Fruit fly (Drosophila melanogaster) whole organism, adult: ENCODE measurements around the gene rpk.

Experiments
- CG11617 ChIP-seq: fragments of 200-800 bp; sonication (Bioruptor generic); optimal IDR thresholded peaks from 2 replicates; lab custom pipeline; 2017; ENCODE audit warnings: mild to moderate bottlenecking, missing biosample characterization, missing genetic modification reagents, missing genetic modification characterization
- CG12768 ChIP-seq: fragments of 200-800 bp; sonication (Bioruptor generic); optimal IDR thresholded peaks from 2 replicates; lab custom pipeline; 2017; ENCODE audit warnings: missing biosample characterization, missing genetic modification characterization, mild to moderate bottlenecking, moderate library complexity, missing genetic modification reagents
- CG14711 ChIP-seq: fragments of 200-800 bp; sonication (Bioruptor generic); optimal IDR thresholded peaks from 2 replicates; lab custom pipeline; 2018; ENCODE audit warnings: missing biosample characterization, mild to moderate bottlenecking, missing genetic modification characterization, moderate library complexity
- CG1620 ChIP-seq: fragments of 200-800 bp; sonication (Bioruptor generic); optimal IDR thresholded peaks from 2 replicates; lab custom pipeline; 2016; ENCODE audit warnings: missing biosample characterization, missing genetic modification characterization
- CG33017 ChIP-seq: fragments of 200-800 bp; sonication (Bioruptor generic); optimal IDR thresholded peaks from 2 replicates; lab custom pipeline; 2018; ENCODE audit warnings: missing biosample characterization, mild to moderate bottlenecking, missing genetic modification characterization, moderate library complexity
- CG5204 ChIP-seq: fragments of 200-800 bp; sonication (Bioruptor generic); optimal IDR thresholded peaks from 2 replicates; lab custom pipeline; 2016; ENCODE audit warnings: missing biosample characterization, missing genetic modification characterization
- CG7045 ChIP-seq: fragments of 200-800 bp; sonication (Bioruptor generic); optimal IDR thresholded peaks from 2 replicates; lab custom pipeline; 2017; ENCODE audit warnings: missing biosample characterization, mild to moderate bottlenecking, missing genetic modification characterization
- CG7101 ChIP-seq: fragments of 200-800 bp; sonication (Bioruptor generic); optimal IDR thresholded peaks from 2 replicates; lab custom pipeline; 2018; ENCODE audit warnings: missing biosample characterization, mild to moderate bottlenecking, missing genetic modification characterization, moderate library complexity
- Clk ChIP-seq: fragments of 200-800 bp; sonication (Bioruptor generic); optimal IDR thresholded peaks from 2 replicates; lab custom pipeline; 2017; ENCODE audit warnings: missing biosample characterization, missing genetic modification characterization
- Crg-1 ChIP-seq: fragments of 200-800 bp; sonication (Bioruptor generic); optimal IDR thresholded peaks from 2 replicates; lab custom pipeline; 2016; ENCODE audit warnings: missing biosample characterization, missing genetic modification characterization
- Hr96 ChIP-seq: fragments of 200-800 bp; sonication (Bioruptor generic); optimal IDR thresholded peaks from 2 replicates; lab custom pipeline; 2016; ENCODE audit warnings: missing biosample characterization, missing genetic modification characterization
- Mnt ChIP-seq: fragments of 200-800 bp; sonication (Bioruptor generic); optimal IDR thresholded peaks from 2 replicates; lab custom pipeline; 2016; ENCODE audit warnings: missing biosample characterization, mild to moderate bottlenecking, missing genetic modification characterization
- bab1 ChIP-seq: fragments of 200-800 bp; sonication (Bioruptor generic); optimal IDR thresholded peaks from 3 replicates; lab custom pipeline; 2019; ENCODE audit warnings: missing biosample characterization, mild to moderate bottlenecking, missing genetic modification characterization, moderate library complexity
- cic ChIP-seq: fragments of 200-800 bp; sonication (Bioruptor generic); optimal IDR thresholded peaks from 2 replicates; lab custom pipeline; 2017; ENCODE audit warnings: missing biosample characterization, mild to moderate bottlenecking, missing genetic modification characterization, moderate library complexity
- cnc ChIP-seq, 2 experiments: fragments of >200 bp; optimal IDR thresholded peaks; 2 replicates each; lab custom pipeline; 2017
- kay ChIP-seq: fragments of 200-800 bp; sonication (Bioruptor generic); peaks from one replicate; lab custom pipeline; 2016; ENCODE audit warnings: missing biosample characterization, missing genetic modification characterization, borderline replicate concordance
- ovo ChIP-seq: fragments of 200-800 bp; sonication (Bioruptor generic); optimal IDR thresholded peaks from 2 replicates; lab custom pipeline; 2016; ENCODE audit warnings: missing biosample characterization, missing genetic modification characterization
- pad ChIP-seq: fragments of 200-800 bp; sonication (Bioruptor generic); optimal IDR thresholded peaks from 3 replicates; lab custom pipeline; 2017; ENCODE audit warnings: missing biosample characterization, missing genetic modification characterization, mild to moderate bottlenecking, moderate library complexity, missing genetic modification reagents
- tj ChIP-seq: fragments of 200-800 bp; sonication (Bioruptor generic); optimal IDR thresholded peaks from 3 replicates; lab custom pipeline; 2017; ENCODE audit warnings: missing biosample characterization, mild to moderate bottlenecking, missing genetic modification characterization, moderate library complexity
- toe ChIP-seq: fragments of 200-800 bp; sonication (Bioruptor generic); optimal IDR thresholded peaks from 2 replicates; lab custom pipeline; 2016; ENCODE audit warnings: missing biosample characterization, missing genetic modification characterization

The rpk gene

dm6 chr3R:4649880-4650493 is 4.2 kb downstream of the rpk start:
- TF ChIP-seq tj (GFP tag; lab: Kevin White, UChicago) (peak; percentile 5), pad (GFP tag; lab: Kevin White, UChicago) (no peak), bab1 (GFP tag; lab: Kevin White, UChicago) (no peak), Mnt (GFP tag; lab: Kevin White, UChicago) (peak; percentile 86), CG11617 (GFP tag; lab: Kevin White, UChicago) (no peak), kay (GFP tag; lab: Kevin White, UChicago) (peak; percentile 40), CG14711 (tag; lab: Kevin White, UChicago) (no peak), cnc (optimal IDR thresholded peaks at IDR 0.05; lab: Kevin White, UChicago) (no peak), cic (peak; percentile 40)

dm6 chr3R:4654557-4655273 is 8.9 kb downstream of the rpk start, which contains the start of gene spartin:
Gene spartin, plus strand, starts transcription at chr3R:4654800.
- TF ChIP-seq CG5204 (GFP tag; lab: Kevin White, UChicago) (no peak), bab1 (GFP tag; lab: Kevin White, UChicago) (peak; percentile 37), cic (peak; percentile 45), CG7101 (tag; lab: Kevin White, UChicago) (peak; percentile 25), tj (GFP tag; lab: Kevin White, UChicago) (no peak), ovo (GFP tag; lab: Kevin White, UChicago) (no peak), pad (GFP tag; lab: Kevin White, UChicago) (no peak), Mnt (GFP tag; lab: Kevin White, UChicago) (peak; percentile 37), CG7045 (no peak), CG1620 (peak; percentile 41), cnc (optimal IDR thresholded peaks at IDR 0.05; lab: Kevin White, UChicago) (no peak), CG33017 (tag; lab: Kevin White, UChicago) (peak; percentile 42), CG12768 (GFP tag; lab: Kevin White, UChicago) (peak; percentile 90), Hr96 (GFP tag; lab: Kevin White, UChicago) (no peak), Crg-1 (GFP tag; lab: Kevin White, UChicago) (no peak), CG11617 (GFP tag; lab: Kevin White, UChicago) (peak; percentile 56), kay (GFP tag; lab: Kevin White, UChicago) (peak; percentile 97), CG14711 (tag; lab: Kevin White, UChicago) (peak; percentile 98), Clk (no peak), toe (GFP tag; lab: Kevin White, UChicago) (peak; percentile 52)

dm6 chr3R:4658991-4659933 is 13.5 kb downstream of the rpk start, which contains the start of gene smash:
Gene smash, plus strand, starts transcription at chr3R:4659579.
- peak; percentile 57 for TF ChIP-seq CG7045
- peak; percentile 52 for TF ChIP-seq CG7101 (tag; lab: Kevin White, UChicago)
- no peak for TF ChIP-seq ovo (GFP tag; lab: Kevin White, UChicago)
- peak; percentile 71 for TF ChIP-seq pad (GFP tag; lab: Kevin White, UChicago)
- no peak for TF ChIP-seq cnc (optimal IDR thresholded peaks at IDR 0.05; lab: Kevin White, UChicago)
- TF ChIP-seq bab1 (GFP tag; lab: Kevin White, UChicago), result peak; percentile 74
- TF ChIP-seq toe (GFP tag; lab: Kevin White, UChicago), result no peak
- peak; percentile 80 for TF ChIP-seq CG11617 (GFP tag; lab: Kevin White, UChicago)
- TF ChIP-seq tj (GFP tag; lab: Kevin White, UChicago), result peak; percentile 67
- peak; percentile 15 for TF ChIP-seq CG14711 (tag; lab: Kevin White, UChicago)
- no peak for TF ChIP-seq Hr96 (GFP tag; lab: Kevin White, UChicago)
- TF ChIP-seq CG5204 (GFP tag; lab: Kevin White, UChicago), result no peak
- TF ChIP-seq Mnt (GFP tag; lab: Kevin White, UChicago), result peak; percentile 82
- TF ChIP-seq Crg-1 (GFP tag; lab: Kevin White, UChicago), result no peak
- no peak for TF ChIP-seq Clk
- TF ChIP-seq CG33017 (tag; lab: Kevin White, UChicago), result peak; percentile 29
- TF ChIP-seq kay (GFP tag; lab: Kevin White, UChicago), result peak; percentile 40
- peak; percentile 82 for TF ChIP-seq cic
- peak; percentile 54 for TF ChIP-seq CG1620
- TF ChIP-seq CG12768 (GFP tag; lab: Kevin White, UChicago), result peak; percentile 77

- TF ChIP-seq CG7045 (peak; percentile 42), cic (peak; percentile 75), CG1620 (no peak), toe (GFP tag; lab: Kevin White, UChicago) (no peak), CG12768 (GFP tag; lab: Kevin White, UChicago) (no peak), Mnt (GFP tag; lab: Kevin White, UChicago) (no peak), bab1 (GFP tag; lab: Kevin White, UChicago) (no peak), ovo (GFP tag; lab: Kevin White, UChicago) (peak; percentile 87), CG33017 (tag; lab: Kevin White, UChicago) (no peak), tj (GFP tag; lab: Kevin White, UChicago) (no peak), CG11617 (GFP tag; lab: Kevin White, UChicago) (peak; percentile 38), cnc (optimal IDR thresholded peaks at IDR 0.05; lab: Kevin White, UChicago) (no peak), kay (GFP tag; lab: Kevin White, UChicago) (no peak), pad (GFP tag; lab: Kevin White, UChicago) (peak; percentile 65), Clk (no peak), CG5204 (GFP tag; lab: Kevin White, UChicago) (no peak), Hr96 (GFP tag; lab: Kevin White, UChicago) (no peak), Crg-1 (GFP tag; lab: Kevin White, UChicago) (peak; percentile 63)
Measured at dm6 chr3R:4659934-4660353, 14.2 kb downstream of the rpk start.
